Fruit fly (Drosophila melanogaster) whole organism, embryonic: ENCODE data around the gene Ykt6.
A peak's percentile ranks its signal among the peaks of the same experiment; 100 is the strongest.

Experiments used
- BtbVII ChIP-seq: fragments of 200-800 bp; sonication (Bioruptor generic); optimal IDR thresholded peaks from 3 replicates; lab custom pipeline; 2017; ENCODE audit warnings: missing biosample characterization, mild to moderate bottlenecking, missing genetic modification characterization
- CG10209 ChIP-seq: fragments of 200-800 bp; sonication (Bioruptor generic); optimal IDR thresholded peaks from 3 replicates; lab custom pipeline; 2017; ENCODE audit warnings: missing biosample characterization, mild to moderate bottlenecking, missing genetic modification characterization, missing genetic modification reagents
- CG10431 ChIP-seq: fragments of 200-800 bp; sonication (Bioruptor generic); optimal IDR thresholded peaks from 3 replicates; lab custom pipeline; 2018; ENCODE audit warnings: missing biosample characterization, mild to moderate bottlenecking, missing genetic modification characterization
- CG13424 ChIP-seq: fragments of 200-800 bp; sonication (Bioruptor generic); optimal IDR thresholded peaks from 2 replicates; lab custom pipeline; 2019; ENCODE audit warnings: missing biosample characterization, mild to moderate bottlenecking, missing genetic modification characterization, moderate library complexity
- CG15601 ChIP-seq: fragments of 200-800 bp; sonication (Bioruptor generic); optimal IDR thresholded peaks from 3 replicates; lab custom pipeline; 2019; ENCODE audit warnings: missing biosample characterization, mild to moderate bottlenecking, missing genetic modification characterization, moderate library complexity
- CG18476 ChIP-seq: fragments of 200-800 bp; sonication (Bioruptor generic); optimal IDR thresholded peaks from 2 replicates; lab custom pipeline; 2016; ENCODE audit warnings: missing biosample characterization, mild to moderate bottlenecking, missing genetic modification characterization
- CG18599 ChIP-seq: fragments of 200-800 bp; sonication (Bioruptor generic); optimal IDR thresholded peaks from 3 replicates; lab custom pipeline; 2017; ENCODE audit warnings: missing biosample characterization, missing genetic modification characterization, mild to moderate bottlenecking, moderate library complexity, missing genetic modification reagents
- CG32767 ChIP-seq: fragments of 200-800 bp; sonication (Bioruptor generic); IDR thresholded peaks from 2 replicates; pipeline ENCODE4 v1.3.6; 2022; ENCODE audit warnings: missing biosample characterization, missing genetic modification characterization
- CG43689 ChIP-seq: fragments of 200-800 bp; sonication (Bioruptor generic); IDR thresholded peaks from 2 replicates; pipeline ENCODE4 v1.3.6; 2022; ENCODE audit warnings: missing biosample characterization, missing genetic modification characterization
- CG5180 ChIP-seq: fragments of 200-800 bp; sonication (Bioruptor generic); optimal IDR thresholded peaks from 3 replicates; lab custom pipeline; 2017; ENCODE audit warnings: missing biosample characterization, missing genetic modification characterization, mild to moderate bottlenecking, moderate library complexity, missing genetic modification reagents
- CG6791 ChIP-seq: fragments of 200-800 bp; sonication (Bioruptor generic); IDR thresholded peaks from 3 replicates; pipeline ENCODE4 v1.3.6; 2022; ENCODE audit warnings: missing biosample characterization, missing genetic modification characterization; ENCODE audit not compliant: partially characterized antibody
- CG7556 ChIP-seq: fragments of 200-800 bp; sonication (Bioruptor generic); optimal IDR thresholded peaks from 2 replicates; lab custom pipeline; 2017; ENCODE audit warnings: missing biosample characterization, mild to moderate bottlenecking, missing genetic modification characterization
- CG8924 ChIP-seq: fragments of 200-800 bp; optimal IDR thresholded peaks from 3 replicates; lab custom pipeline; 2019; ENCODE audit warnings: missing biosample characterization, mild to moderate bottlenecking, missing genetic modification characterization, moderate library complexity
- CG9437 ChIP-seq: fragments of 200-800 bp; sonication (Bioruptor generic); optimal IDR thresholded peaks from 2 replicates; lab custom pipeline; 2018; ENCODE audit warnings: missing biosample characterization, mild to moderate bottlenecking, missing genetic modification characterization
- CHES-1-like ChIP-seq: fragments of 200-800 bp; sonication (Bioruptor generic); optimal IDR thresholded peaks from 2 replicates; lab custom pipeline; 2016; ENCODE audit warnings: missing biosample characterization, missing genetic modification characterization
- Dfd ChIP-seq, 2 experiments: fragments of >200 bp; optimal IDR thresholded peaks; 2 replicates each; lab custom pipeline; 2017; ENCODE audit warnings: missing biosample characterization in 2 of 2, missing genetic modification characterization in 2 of 2
- Dll ChIP-seq: fragments of 200-800 bp; sonication (Bioruptor generic); IDR thresholded peaks from 4 replicates; pipeline ENCODE4 v1.3.6; 2022; ENCODE audit warnings: missing biosample characterization, missing genetic modification characterization; ENCODE audit not compliant: partially characterized antibody
- E2f1 ChIP-seq: fragments of 200-800 bp; sonication (Bioruptor generic); IDR thresholded peaks from 2 replicates; pipeline ENCODE4 v1.3.6; 2022; ENCODE audit warnings: missing biosample characterization, missing genetic modification characterization
- Fer3 ChIP-seq: fragments of 200-800 bp; sonication (Bioruptor generic); optimal IDR thresholded peaks from 2 replicates; lab custom pipeline; 2018; ENCODE audit warnings: missing biosample characterization, mild to moderate bottlenecking, missing genetic modification characterization, moderate library complexity
- HLH4C ChIP-seq: fragments of 200-800 bp; sonication (Bioruptor generic); IDR thresholded peaks from 3 replicates; pipeline ENCODE4 v1.3.6; 2022; ENCODE audit warnings: missing biosample characterization, missing genetic modification characterization; ENCODE audit not compliant: partially characterized antibody
- Hr78 ChIP-seq, 2 experiments: fragments of 200-800 bp in 1 of 2; fragments of >200 bp in 1 of 2; sonication (Bioruptor generic) in 1 of 2; optimal IDR thresholded peaks; 2 replicates each; lab custom pipeline; 2017 to 2019; ENCODE audit warnings: missing biosample characterization in 2 of 2, missing genetic modification characterization in 2 of 2, mild to moderate bottlenecking in 1 of 2, moderate library complexity in 1 of 2
- MTF-1 ChIP-seq: fragments of 200-800 bp; sonication (Bioruptor generic); optimal IDR thresholded peaks from 2 replicates; lab custom pipeline; 2018; ENCODE audit warnings: missing biosample characterization, mild to moderate bottlenecking, missing genetic modification characterization, borderline replicate concordance
- Neu2 ChIP-seq: fragments of 200-800 bp; sonication (Bioruptor generic); optimal IDR thresholded peaks from 3 replicates; lab custom pipeline; 2016; ENCODE audit warnings: missing biosample characterization, missing genetic modification characterization, borderline replicate concordance
- Sox100B ChIP-seq: fragments of 200-800 bp; sonication (Bioruptor generic); optimal IDR thresholded peaks from 3 replicates; lab custom pipeline; 2018; ENCODE audit warnings: missing biosample characterization, mild to moderate bottlenecking, missing genetic modification characterization
- Trl ChIP-seq, 3 experiments: fragments of >200 bp in 2 of 3; fragments of 200-800 bp in 1 of 3; sonication (Bioruptor generic) in 1 of 3; optimal IDR thresholded peaks; 2 replicates in 1 of 3; 3 replicates in 2 of 3; lab custom pipeline; 2016 to 2017; ENCODE audit warnings: missing biosample characterization in 1 of 3, missing genetic modification characterization in 1 of 3
- bowl ChIP-seq: fragments of 200-800 bp; sonication (Bioruptor generic); IDR thresholded peaks from 2 replicates; pipeline ENCODE4 v1.3.6; 2022; ENCODE audit warnings: missing biosample characterization, missing genetic modification characterization
- btn ChIP-seq: fragments of 200-800 bp; sonication (Bioruptor generic); optimal IDR thresholded peaks from 2 replicates; lab custom pipeline; 2016; ENCODE audit warnings: missing biosample characterization, missing genetic modification characterization
- chn ChIP-seq: fragments of 200-800 bp; sonication (Bioruptor generic); optimal IDR thresholded peaks from 2 replicates; lab custom pipeline; 2016; ENCODE audit warnings: missing biosample characterization, missing genetic modification characterization
- crol ChIP-seq: fragments of 200-800 bp; sonication (Bioruptor generic); IDR thresholded peaks from 2 replicates; pipeline ENCODE4 v1.3.6; 2022; ENCODE audit warnings: missing biosample characterization, missing genetic modification characterization
- dysf ChIP-seq: fragments of 200-800 bp; sonication (Bioruptor generic); IDR thresholded peaks from 3 replicates; pipeline ENCODE4 v1.3.6; 2022; ENCODE audit warnings: missing biosample characterization, missing genetic modification characterization
- gcm2 ChIP-seq: fragments of 200-800 bp; sonication (Bioruptor generic); optimal IDR thresholded peaks from 2 replicates; lab custom pipeline; 2016; ENCODE audit warnings: missing biosample characterization, missing genetic modification characterization
- klu ChIP-seq: fragments of 200-800 bp; sonication (Bioruptor generic); IDR thresholded peaks from 2 replicates; pipeline ENCODE4 v1.3.6; 2022; ENCODE audit warnings: missing biosample characterization, missing genetic modification characterization
- pros ChIP-seq: fragments of 200-800 bp; sonication (Bioruptor generic); optimal IDR thresholded peaks from 3 replicates; lab custom pipeline; 2019; ENCODE audit warnings: missing biosample characterization, mild to moderate bottlenecking, missing genetic modification characterization, moderate library complexity
- pum ChIP-seq: fragments of 200-800 bp; sonication (Bioruptor generic); optimal IDR thresholded peaks from 2 replicates; lab custom pipeline; 2016; ENCODE audit warnings: missing biosample characterization, missing genetic modification characterization
- repo ChIP-seq: fragments of 200-800 bp; sonication (Bioruptor generic); optimal IDR thresholded peaks from 2 replicates; lab custom pipeline; 2016; ENCODE audit warnings: missing biosample characterization, missing genetic modification characterization
- row ChIP-seq: fragments of 200-800 bp; sonication (Bioruptor generic); IDR thresholded peaks from 3 replicates; pipeline ENCODE4 v1.3.6; 2022; ENCODE audit warnings: missing biosample characterization, missing genetic modification characterization
- run ChIP-seq: fragments of 200-800 bp; sonication (Bioruptor generic); optimal IDR thresholded peaks from 3 replicates; lab custom pipeline; 2018; ENCODE audit warnings: missing biosample characterization, mild to moderate bottlenecking, missing genetic modification characterization
- sc ChIP-seq, 3 experiments: fragments of >200 bp in 2 of 3; fragments of 200-800 bp in 1 of 3; sonication (Bioruptor generic) in 1 of 3; optimal IDR thresholded peaks; 2 replicates in 2 of 3; 3 replicates in 1 of 3; lab custom pipeline; 2017; ENCODE audit warnings: mild to moderate bottlenecking in 1 of 3, missing biosample characterization in 1 of 3, missing genetic modification characterization in 1 of 3, missing genetic modification reagents in 1 of 3
- sim ChIP-seq: fragments of 200-800 bp; sonication (Bioruptor generic); IDR thresholded peaks from 2 replicates; pipeline ENCODE4 v1.3.6; 2022; ENCODE audit warnings: missing biosample characterization, missing genetic modification characterization
- ssp ChIP-seq: fragments of 200-800 bp; sonication (Bioruptor generic); IDR thresholded peaks from 2 replicates; pipeline ENCODE4 v1.3.6; 2022; ENCODE audit warnings: missing biosample characterization, missing genetic modification characterization
- sug ChIP-seq: fragments of 200-800 bp; optimal IDR thresholded peaks from 2 replicates; lab custom pipeline; 2019; ENCODE audit warnings: missing biosample characterization, mild to moderate bottlenecking, missing genetic modification characterization, moderate library complexity

Ykt6 gene

DNA sequence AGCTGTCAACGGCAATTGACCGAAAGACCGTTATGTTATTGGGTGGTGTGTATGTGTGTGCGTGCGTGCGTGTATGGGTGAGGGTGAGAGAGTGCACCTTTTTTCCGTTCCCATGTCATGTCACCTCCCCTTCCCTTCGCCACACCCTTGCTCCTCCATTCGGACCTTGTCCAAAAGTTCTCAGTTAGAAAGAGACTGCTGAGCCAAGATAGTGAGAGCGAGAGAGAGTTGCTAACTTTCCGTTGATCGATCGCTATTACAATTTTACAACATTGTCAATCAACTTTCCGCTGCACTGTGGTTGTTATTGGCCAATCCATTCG is 18.2 kb downstream of the Ykt6 start:
- no peak for TF ChIP-seq CG18476 (GFP tag; lab: Kevin White, UChicago)
- TF ChIP-seq crol (GFP tag; lab: Robert Waterston, UW): peak; percentile 87
- TF ChIP-seq CG6791 (GFP tag; lab: Robert Waterston, UW): no peak
- no peak for TF ChIP-seq CHES-1-like (GFP tag; lab: Kevin White, UChicago)
- TF ChIP-seq CG9437 (GFP tag; lab: Kevin White, UChicago): no peak
- TF ChIP-seq dysf: 0 out of 3 replicates have a peak, but pooled peaks have one; percentile 0
- TF ChIP-seq btn (GFP tag; lab: Kevin White, UChicago): no peak
- no peak for TF ChIP-seq Dll
- TF ChIP-seq CG5180 (GFP tag; lab: Kevin White, UChicago): peak; percentile 27
- TF ChIP-seq run (tag; lab: Kevin White, UChicago): no peak
- TF ChIP-seq CG10431 (GFP tag; lab: Kevin White, UChicago): no peak
- 0 out of 2 replicates have a peak, but pooled peaks have one; percentile 3 for TF ChIP-seq bowl (GFP tag; lab: Robert Waterston, UW)
- TF ChIP-seq klu (GFP tag; lab: Robert Waterston, UW): 0 out of 2 replicates have a peak, but pooled peaks have one; percentile 3
- TF ChIP-seq ssp (GFP tag; lab: Robert Waterston, UW): 0 out of 2 replicates have a peak, but pooled peaks have one; percentile 1
- no peak for TF ChIP-seq BtbVII (GFP tag; lab: Kevin White, UChicago)
- peak; percentile 1 for TF ChIP-seq chn
- TF ChIP-seq repo (GFP tag; lab: Kevin White, UChicago): no peak
- TF ChIP-seq Hr78 (GFP tag; optimal IDR thresholded peaks at IDR 0.05; lab: Kevin White, UChicago): peak in 1 of 2 experiments; percentile 66
- 0 out of 3 replicates have a peak, but pooled peaks have one; percentile 37 for TF ChIP-seq row (GFP tag; lab: Robert Waterston, UW)
- no peak for TF ChIP-seq sc (optimal IDR thresholded peaks at IDR 0.05; lab: Kevin White, UChicago)
- peak; percentile 3 for TF ChIP-seq sc (GFP tag; optimal IDR thresholded peaks at IDR 0.05; lab: Kevin White, UChicago)
- peak; percentile 26 for TF ChIP-seq Sox100B
- TF ChIP-seq CG7556 (GFP tag; lab: Kevin White, UChicago): peak; percentile 72
- no peak for TF ChIP-seq Neu2 (GFP tag; lab: Kevin White, UChicago)
- TF ChIP-seq CG43689 (GFP tag; lab: Robert Waterston, UW): no peak
- TF ChIP-seq CG15601 (tag; lab: Kevin White, UChicago): peak; percentile 63
- TF ChIP-seq sug (tag; lab: Kevin White, UChicago): no peak
- TF ChIP-seq CG18599: no peak
- TF ChIP-seq HLH4C (GFP tag; lab: Robert Waterston, UW): no peak
- TF ChIP-seq E2f1 (GFP tag; lab: Robert Waterston, UW): no peak
- TF ChIP-seq CG8924 (tag; lab: Kevin White, UChicago): peak; percentile 14
- TF ChIP-seq MTF-1: no peak
- TF ChIP-seq Dfd (GFP tag; optimal IDR thresholded peaks at IDR 0.05; lab: Kevin White, UChicago): no peak
- no peak for TF ChIP-seq sim (GFP tag; lab: Robert Waterston, UW)
- TF ChIP-seq pum (GFP tag; lab: Kevin White, UChicago): no peak
- peak; percentile 54 for TF ChIP-seq CG13424 (tag; lab: Kevin White, UChicago)
- peak; percentile 16 for TF ChIP-seq Trl (optimal IDR thresholded peaks at IDR 0.05; lab: Kevin White, UChicago)
- no peak for TF ChIP-seq Trl (GFP tag; optimal IDR thresholded peaks at IDR 0.05; lab: Kevin White, UChicago)
- no peak for TF ChIP-seq gcm2 (GFP tag; lab: Kevin White, UChicago)
- TF ChIP-seq CG10209: peak; percentile 4
- TF ChIP-seq pros: peak; percentile 25
- TF ChIP-seq CG32767: peak; percentile 4; the same call in 1 of the 2 replicates
- no peak for TF ChIP-seq Fer3 (tag; lab: Kevin White, UChicago)
